Fruit fly (Drosophila melanogaster) whole organism, embryonic: ENCODE measurements around the gene Ucp4A.

Experiments
- Awh ChIP-seq: fragments of 200-800 bp; sonication (Bioruptor generic); IDR thresholded peaks from 2 replicates; pipeline ENCODE4, ENCODE4 v1.3.6; 2022; ENCODE audit warnings: missing biosample characterization, missing genetic modification characterization
- B-H1 ChIP-seq: fragments of 200-800 bp; sonication (Bioruptor generic); IDR thresholded peaks from 3 replicates; pipeline ENCODE4 v1.3.6; 2022; ENCODE audit warnings: missing biosample characterization, missing genetic modification characterization
- BEAF-32 ChIP-seq: fragments of 200-800 bp; sonication (Bioruptor generic); optimal IDR thresholded peaks from 3 replicates; lab custom pipeline; 2017; ENCODE audit warnings: missing biosample characterization, missing genetic modification characterization, mild to moderate bottlenecking, moderate library complexity, missing genetic modification reagents
- Blimp-1 ChIP-seq: fragments of 200-800 bp; sonication (Bioruptor generic); optimal IDR thresholded peaks from 3 replicates; lab custom pipeline; 2018; ENCODE audit warnings: missing biosample characterization, missing genetic modification characterization, mild to moderate bottlenecking, moderate library complexity, missing genetic modification reagents
- CG10147 ChIP-seq: fragments of 200-800 bp; sonication (Bioruptor generic); optimal IDR thresholded peaks from 2 replicates; lab custom pipeline; 2019; ENCODE audit warnings: missing biosample characterization, mild to moderate bottlenecking, missing genetic modification characterization, moderate library complexity
- CG10366 ChIP-seq: fragments of 200-800 bp; sonication (Bioruptor generic); IDR thresholded peaks from 2 replicates; pipeline ENCODE4 v1.3.6; 2022; ENCODE audit warnings: missing biosample characterization, missing genetic modification characterization
- CG10654 ChIP-seq: fragments of 200-800 bp; sonication (Bioruptor generic); optimal IDR thresholded peaks from 2 replicates; lab custom pipeline; 2016; ENCODE audit warnings: missing biosample characterization, missing genetic modification characterization
- CG11398 ChIP-seq: fragments of 200-800 bp; sonication (Bioruptor generic); optimal IDR thresholded peaks from 2 replicates; lab custom pipeline; 2016; ENCODE audit warnings: missing biosample characterization, missing genetic modification characterization
- CG11695 ChIP-seq: fragments of 200-800 bp; sonication (Bioruptor generic); IDR thresholded peaks from 3 replicates; pipeline ENCODE4 v1.3.6; 2022; ENCODE audit warnings: missing biosample characterization, missing genetic modification characterization
- CG12071 ChIP-seq: fragments of 200-800 bp; sonication (Bioruptor generic); optimal IDR thresholded peaks from 3 replicates; lab custom pipeline; 2018; ENCODE audit warnings: missing biosample characterization, mild to moderate bottlenecking, missing genetic modification characterization
- CG12236 ChIP-seq: fragments of 200-800 bp; sonication (Bioruptor generic); optimal IDR thresholded peaks from 2 replicates; lab custom pipeline; 2016; ENCODE audit warnings: missing biosample characterization, missing genetic modification characterization
- CG12659 ChIP-seq: fragments of 200-800 bp; sonication (Bioruptor generic); optimal IDR thresholded peaks from 3 replicates; lab custom pipeline; 2017; ENCODE audit warnings: mild to moderate bottlenecking, missing biosample characterization, missing genetic modification reagents, missing genetic modification characterization
- CG30431 ChIP-seq: fragments of 200-800 bp; sonication (Bioruptor generic); optimal IDR thresholded peaks from 2 replicates; lab custom pipeline; 2017; ENCODE audit warnings: missing biosample characterization, missing genetic modification characterization
- CG31441 ChIP-seq: fragments of 200-800 bp; sonication (Bioruptor generic); IDR thresholded peaks from 2 replicates; pipeline ENCODE4 v1.3.6; 2022; ENCODE audit warnings: missing biosample characterization, missing genetic modification characterization
- CG3847 ChIP-seq: fragments of 200-800 bp; sonication (Bioruptor generic); IDR thresholded peaks from 2 replicates; pipeline ENCODE4 v1.3.6; 2022; ENCODE audit warnings: missing biosample characterization, missing genetic modification characterization
- CG4854 ChIP-seq: fragments of 200-800 bp; sonication (Bioruptor generic); optimal IDR thresholded peaks from 2 replicates; lab custom pipeline; 2016; ENCODE audit warnings: missing biosample characterization, missing genetic modification characterization, inconsistent platforms
- CG6254 ChIP-seq: fragments of 200-800 bp; sonication (Bioruptor generic); optimal IDR thresholded peaks from 3 replicates; lab custom pipeline; 2017; ENCODE audit warnings: mild to moderate bottlenecking, missing biosample characterization, missing genetic modification reagents, missing genetic modification characterization
- CG7556 ChIP-seq: fragments of 200-800 bp; sonication (Bioruptor generic); optimal IDR thresholded peaks from 2 replicates; lab custom pipeline; 2017; ENCODE audit warnings: missing biosample characterization, mild to moderate bottlenecking, missing genetic modification characterization
- CG8944 ChIP-seq: fragments of 200-800 bp; sonication (Bioruptor generic); optimal IDR thresholded peaks from 3 replicates; lab custom pipeline; 2016; ENCODE audit warnings: missing biosample characterization, missing genetic modification characterization
- Dek ChIP-seq: fragments of 200-800 bp; sonication (Bioruptor generic); optimal IDR thresholded peaks from 3 replicates; lab custom pipeline; 2019; ENCODE audit warnings: missing biosample characterization, mild to moderate bottlenecking, missing genetic modification characterization, moderate library complexity
- Doc2 ChIP-seq: fragments of 200-800 bp; sonication (Bioruptor generic); IDR thresholded peaks from 2 replicates; pipeline ENCODE4 v1.3.6; 2022; ENCODE audit warnings: missing biosample characterization, missing genetic modification characterization
- Dp ChIP-seq: fragments of 200-800 bp; sonication (Bioruptor generic); optimal IDR thresholded peaks from 2 replicates; lab custom pipeline; 2018; ENCODE audit warnings: missing biosample characterization, mild to moderate bottlenecking, missing genetic modification characterization, moderate library complexity
- HLH3B ChIP-seq: fragments of 200-800 bp; sonication (Bioruptor generic); IDR thresholded peaks from 2 replicates; pipeline ENCODE4 v1.3.6; 2022; ENCODE audit warnings: missing biosample characterization, missing genetic modification characterization
- Jarid2 ChIP-seq: fragments of 200-800 bp; sonication (Bioruptor generic); optimal IDR thresholded peaks from 3 replicates; lab custom pipeline; 2017; ENCODE audit warnings: mild to moderate bottlenecking, missing biosample characterization, missing genetic modification reagents, missing genetic modification characterization
- Nf-YC ChIP-seq: fragments of 200-800 bp; optimal IDR thresholded peaks from 3 replicates; lab custom pipeline; 2019; ENCODE audit warnings: missing biosample characterization, mild to moderate bottlenecking, missing genetic modification characterization, moderate library complexity
- PHDP ChIP-seq: fragments of 200-800 bp; sonication (Bioruptor generic); optimal IDR thresholded peaks from 3 replicates; lab custom pipeline; 2018; ENCODE audit warnings: missing biosample characterization, mild to moderate bottlenecking, missing genetic modification characterization, moderate library complexity
- Side ChIP-seq: fragments of 200-800 bp; sonication (Bioruptor generic); optimal IDR thresholded peaks from 2 replicates; lab custom pipeline; 2016; ENCODE audit warnings: missing biosample characterization, missing genetic modification characterization
- Usf ChIP-seq: fragments of 200-800 bp; sonication (Bioruptor generic); optimal IDR thresholded peaks from 2 replicates; lab custom pipeline; 2017; ENCODE audit warnings: missing genotype, missing biosample characterization, missing genetic modification characterization
- YL-1 ChIP-seq: fragments of 200-800 bp; sonication (Bioruptor generic); optimal IDR thresholded peaks from 3 replicates; lab custom pipeline; 2017; ENCODE audit warnings: missing biosample characterization, mild to moderate bottlenecking, missing genetic modification characterization
- ap ChIP-seq: fragments of 200-800 bp; sonication (Bioruptor generic); IDR thresholded peaks from 2 replicates; pipeline ENCODE4 v1.3.6; 2022; ENCODE audit warnings: missing biosample characterization, missing genetic modification characterization
- ase ChIP-seq: fragments of 200-800 bp; sonication (Bioruptor generic); IDR thresholded peaks from 3 replicates; pipeline ENCODE4 v1.3.6; 2022; ENCODE audit warnings: missing biosample characterization, missing genetic modification characterization
- ato ChIP-seq: fragments of 200-800 bp; sonication (Bioruptor generic); IDR thresholded peaks from 2 replicates; pipeline ENCODE4 v1.3.6; 2022; ENCODE audit warnings: missing biosample characterization, missing genetic modification characterization; ENCODE audit not compliant: partially characterized antibody
- btn ChIP-seq: fragments of 200-800 bp; sonication (Bioruptor generic); optimal IDR thresholded peaks from 2 replicates; lab custom pipeline; 2016; ENCODE audit warnings: missing biosample characterization, missing genetic modification characterization
- cg ChIP-seq: fragments of 200-800 bp; sonication (Bioruptor generic); optimal IDR thresholded peaks from 3 replicates; lab custom pipeline; 2019; ENCODE audit warnings: missing biosample characterization, mild to moderate bottlenecking, missing genetic modification characterization, moderate library complexity
- da ChIP-seq: fragments of 200-800 bp; sonication (Bioruptor generic); optimal IDR thresholded peaks from 2 replicates; lab custom pipeline; 2016; ENCODE audit warnings: missing biosample characterization, missing genetic modification characterization
- danr ChIP-seq: fragments of 200-800 bp; sonication (Bioruptor generic); IDR thresholded peaks from 2 replicates; pipeline ENCODE4 v1.3.6; 2022; ENCODE audit warnings: missing biosample characterization, missing genetic modification characterization
- emc ChIP-seq: fragments of 200-800 bp; sonication (Bioruptor generic); optimal IDR thresholded peaks from 2 replicates; lab custom pipeline; 2016; ENCODE audit warnings: missing biosample characterization, missing genetic modification characterization
- ewg ChIP-seq: fragments of 200-800 bp; sonication (Bioruptor generic); optimal IDR thresholded peaks from 3 replicates; lab custom pipeline; 2017; ENCODE audit warnings: mild to moderate bottlenecking, missing biosample characterization, missing genetic modification reagents, missing genetic modification characterization
- fru ChIP-seq: fragments of >200 bp; optimal IDR thresholded peaks from 2 replicates; lab custom pipeline; 2017
- gsb-n ChIP-seq: fragments of 200-800 bp; sonication (Bioruptor generic); optimal IDR thresholded peaks from 3 replicates; lab custom pipeline; 2018; ENCODE audit warnings: missing biosample characterization, mild to moderate bottlenecking, missing genetic modification characterization
- hth ChIP-seq: fragments of >200 bp; optimal IDR thresholded peaks from 2 replicates; lab custom pipeline; 2017; ENCODE audit warnings: inconsistent platforms
- ind ChIP-seq: fragments of 200-800 bp; sonication (Bioruptor generic); optimal IDR thresholded peaks from 3 replicates; lab custom pipeline; 2016; ENCODE audit warnings: missing biosample characterization, missing genetic modification characterization
- nmo ChIP-seq: fragments of 200-800 bp; sonication (Bioruptor generic); optimal IDR thresholded peaks from 2 replicates; lab custom pipeline; 2018; ENCODE audit warnings: missing biosample characterization, mild to moderate bottlenecking, missing genetic modification characterization, moderate library complexity
- pan ChIP-seq, 4 experiments: fragments of >200 bp in 3 of 4; fragments of 200-800 bp in 1 of 4; sonication (Bioruptor generic) in 1 of 4; optimal IDR thresholded peaks in 3 of 4; IDR thresholded peaks in 1 of 4; 2 replicates each; pipeline versions ENCODE4 v1.3.6 to Lab custom; 2017 to 2022; ENCODE audit warnings: missing biosample characterization in 2 of 4, missing genetic modification characterization in 2 of 4, mixed read lengths in 1 of 4
- pros ChIP-seq: fragments of 200-800 bp; sonication (Bioruptor generic); optimal IDR thresholded peaks from 3 replicates; lab custom pipeline; 2019; ENCODE audit warnings: missing biosample characterization, mild to moderate bottlenecking, missing genetic modification characterization, moderate library complexity
- salm ChIP-seq: fragments of 200-800 bp; sonication (Bioruptor generic); optimal IDR thresholded peaks from 2 replicates; lab custom pipeline; 2018; ENCODE audit warnings: missing biosample characterization, mild to moderate bottlenecking, missing genetic modification characterization
- slou ChIP-seq: fragments of 200-800 bp; sonication (Bioruptor generic); optimal IDR thresholded peaks from 3 replicates; lab custom pipeline; 2016; ENCODE audit warnings: missing biosample characterization, missing genetic modification characterization
- stc ChIP-seq: fragments of 200-800 bp; sonication (Bioruptor generic); IDR thresholded peaks from 2 replicates; pipeline ENCODE4 v1.3.6; 2022; ENCODE audit warnings: missing biosample characterization, missing genetic modification characterization
- z ChIP-seq: fragments of 200-800 bp; sonication (Bioruptor generic); IDR thresholded peaks from 3 replicates; pipeline ENCODE4 v1.3.6; 2022; ENCODE audit warnings: missing biosample characterization, missing genetic modification characterization

The Ucp4A gene

dm6 chrX:17826807-17827703 is 17.7 kb upstream of the Ucp4A start, which contains the start of gene Socs16D (continued):
- TF ChIP-seq btn (no peak), gsb-n (tag; lab: Kevin White, UChicago) (no peak), nmo (peak; percentile 60), ewg (GFP tag; lab: Kevin White, UChicago) (no peak), hth (lab: Kevin White, UChicago) (no peak), slou (GFP tag; lab: Kevin White, UChicago) (peak; percentile 12), Awh (GFP tag; lab: Robert Waterston, UW) (no peak), pros (GFP tag; lab: Kevin White, UChicago) (no peak), ap (GFP tag; lab: Robert Waterston, UW) (no peak), CG3847 (GFP tag; lab: Robert Waterston, UW) (peak; percentile 89), BEAF-32 (GFP tag; lab: Kevin White, UChicago) (peak; percentile 98), HLH3B (GFP tag; lab: Robert Waterston, UW) (0 out of 2 replicates have a peak, but pooled peaks have one; percentile 5), ase (GFP tag; lab: Robert Waterston, UW) (no peak), Usf (no peak), z (GFP tag; lab: Robert Waterston, UW) (no peak), Dp (GFP tag; lab: Kevin White, UChicago) (peak; percentile 70), CG4854 (GFP tag; lab: Kevin White, UChicago) (no peak), B-H1 (GFP tag; lab: Robert Waterston, UW) (no peak), cg (GFP tag; lab: Kevin White, UChicago) (peak; percentile 100), ato (GFP tag; lab: Robert Waterston, UW) (peak; percentile 97), Doc2 (GFP tag; lab: Robert Waterston, UW) (no peak), CG10654 (GFP tag; lab: Kevin White, UChicago) (peak; percentile 7), CG12659 (GFP tag; lab: Kevin White, UChicago) (peak; percentile 77), Nf-YC (peak; percentile 24), stc (no peak), PHDP (peak; percentile 17), CG12236 (GFP tag; lab: Kevin White, UChicago) (peak; percentile 39), CG11398 (peak; percentile 8), ind (GFP tag; lab: Kevin White, UChicago) (peak; percentile 9), da (GFP tag; lab: Kevin White, UChicago) (no peak), CG30431 (GFP tag; lab: Kevin White, UChicago) (no peak), salm (tag; lab: Kevin White, UChicago) (no peak), Side (peak; percentile 45), emc (GFP tag; lab: Kevin White, UChicago) (no peak), Blimp-1 (GFP tag; lab: Kevin White, UChicago) (peak; percentile 43), CG12071 (GFP tag; lab: Kevin White, UChicago) (peak; percentile 26), pan (optimal IDR thresholded peaks at IDR 0.05; lab: Kevin White, UChicago) (no peak), pan (GFP tag; optimal IDR thresholded peaks at IDR 0.05 in 1 of 2, IDR thresholded peaks at IDR 0.05 in 1 of 2) (peak in 1 of 2 experiments; percentile 29), CG6254 (GFP tag; lab: Kevin White, UChicago) (no peak), YL-1 (GFP tag; lab: Kevin White, UChicago) (peak; percentile 61), CG10147 (GFP tag; lab: Kevin White, UChicago) (peak; percentile 17), fru (lab: Kevin White, UChicago) (no peak), CG11695 (no peak), Jarid2 (GFP tag; lab: Kevin White, UChicago) (peak; percentile 34), Dek (tag; lab: Kevin White, UChicago) (peak; percentile 52), CG31441 (GFP tag; lab: Robert Waterston, UW) (no peak), CG10366 (no peak), CG8944 (GFP tag; lab: Kevin White, UChicago) (peak; percentile 5), CG7556 (GFP tag; lab: Kevin White, UChicago) (no peak), danr (no peak)
